Worm (Caenorhabditis elegans) whole organism, early embryonic: Measurements from ENCODE around the gene ceh-93.

ENCODE experiments used
- pes-1 ChIP-seq: fragments of 200-800 bp; sonication (Bioruptor generic); IDR thresholded peaks from 2 replicates; pipeline ENCODE4 v1.3.6; 2022; ENCODE audit warnings: missing genetic modification reagents, missing genetic modification characterization, missing compliant biosample characterization
- sea-1 ChIP-seq: fragments of 200-800 bp; sonication (Bioruptor generic); conservative IDR thresholded peaks from 2 replicates; pipeline ENCODE4 v1.3.6; 2022; ENCODE audit warnings: missing genetic modification characterization, missing compliant biosample characterization

ce11 chrX:351398-351797 lies 37.2 kb downstream of the ceh-93 start:
- peak; percentile 90 for TF ChIP-seq sea-1 (GFP tag; lab: Robert Waterston, UW)
- TF ChIP-seq pes-1 (GFP tag; lab: Robert Waterston, UW): peak; percentile 93
